Worm (Caenorhabditis elegans) whole organism, young adult: ENCODE measurements around the gene mlc-2.

Experiments used
- K11D2.4 ChIP-seq: fragments of 200-800 bp; sonication (Bioruptor generic); IDR thresholded peaks from 2 replicates; pipeline ENCODE4 v1.3.6; 2022; ENCODE audit warnings: missing genetic modification reagents, missing genetic modification characterization, missing compliant biosample characterization
- cebp-2 ChIP-seq: fragments of 200-800 bp; sonication (Bioruptor generic); IDR thresholded peaks from 2 replicates; pipeline ENCODE4 v1.3.6; 2022; ENCODE audit warnings: missing genetic modification characterization, missing compliant biosample characterization
- ceh-40 ChIP-seq: fragments of 200-800 bp; sonication (Bioruptor generic); IDR thresholded peaks from 2 replicates; pipeline ENCODE4 v1.3.6; 2022; ENCODE audit warnings: missing genetic modification characterization, missing compliant biosample characterization
- ekl-4 ChIP-seq: fragments of 200-800 bp; sonication (Bioruptor generic); IDR thresholded peaks from 2 replicates; pipeline ENCODE4 v1.3.6; 2022; ENCODE audit warnings: missing genetic modification reagents, missing genetic modification characterization, missing compliant biosample characterization
- ets-4 ChIP-seq: fragments of 200-800 bp; sonication (Bioruptor generic); optimal IDR thresholded peaks from 2 replicates; lab custom pipeline; 2018; ENCODE audit warnings: mild to moderate bottlenecking, missing genetic modification characterization, missing compliant biosample characterization
- let-607 ChIP-seq, 2 experiments: fragments of 200-800 bp in 1 of 2; sonication (Bioruptor generic) in 1 of 2; sonication (generic microtip) in 1 of 2; optimal IDR thresholded peaks; 2 replicates each; lab custom pipeline; 2016 to 2018; ENCODE audit warnings: mild to moderate bottlenecking in 2 of 2, missing compliant biosample characterization in 2 of 2, missing genetic modification characterization in 2 of 2, moderate library complexity in 2 of 2, missing genotype in 1 of 2
- nfya-1 ChIP-seq: sonication (generic microtip); optimal IDR thresholded peaks from 2 replicates; lab custom pipeline; 2017; ENCODE audit warnings: antibody characterized with exemption, missing compliant biosample characterization, missing genetic modification characterization, borderline replicate concordance; ENCODE audit not compliant: insufficient read depth
- sea-2 ChIP-seq: fragments of 200-800 bp; sonication (Bioruptor generic); IDR thresholded peaks from 2 replicates; pipeline ENCODE4 v1.3.6; 2022; ENCODE audit warnings: missing genetic modification characterization, missing compliant biosample characterization
- sptf-2 ChIP-seq: fragments of 200-800 bp; sonication (Bioruptor generic); optimal IDR thresholded peaks from 2 replicates; lab custom pipeline; 2018; ENCODE audit warnings: mild to moderate bottlenecking, missing genetic modification characterization, missing compliant biosample characterization
- unc-130 ChIP-seq: sonication (generic microtip); optimal IDR thresholded peaks from 2 replicates; lab custom pipeline; 2016; ENCODE audit warnings: missing genetic modification reagents, missing genetic modification characterization, missing compliant biosample characterization
- zim-3 ChIP-seq: sonication (generic microtip); optimal IDR thresholded peaks from 2 replicates; lab custom pipeline; 2017; ENCODE audit warnings: mild to moderate bottlenecking, missing genetic modification characterization, moderate library complexity, missing compliant biosample characterization

- no peak for TF ChIP-seq unc-130 (GFP tag; lab: Kevin White, UChicago)
- TF ChIP-seq K11D2.4 (GFP tag; lab: Robert Waterston, UW), result peak; percentile 91
- TF ChIP-seq zim-3 (tag; lab: Kevin White, UChicago), result peak; percentile 30
- TF ChIP-seq sea-2 (GFP tag; lab: Robert Waterston, UW), result no peak
- TF ChIP-seq cebp-2 (GFP tag; lab: Robert Waterston, UW), result no peak
- peak; percentile 77 for TF ChIP-seq ekl-4 (GFP tag; lab: Robert Waterston, UW)
- TF ChIP-seq ceh-40 (GFP tag; lab: Robert Waterston, UW), result no peak
- TF ChIP-seq let-607 (tag; optimal IDR thresholded peaks at IDR 0.05; lab: Kevin White, UChicago), result peak; percentile 21 to 52
- TF ChIP-seq sptf-2 (GFP tag; lab: Kevin White, UChicago), result no peak
- no peak for TF ChIP-seq nfya-1
- peak; percentile 78 for TF ChIP-seq ets-4
Observed at ce11 chrX:17479694-17480574, 23.5 kb upstream of the mlc-2 start.
